Worm (Caenorhabditis elegans) whole organism, L3 larva: Measurements from ENCODE around the gene slc-9B.2.

Experiments
- aly-2 ChIP-seq: fragments of 150-350 bp; optimal IDR thresholded peaks from 2 replicates; lab custom pipeline; 2014; ENCODE audit warnings: missing biosample characterization, missing genetic modification characterization
- lsy-12 ChIP-seq: sonication (generic microtip); optimal IDR thresholded peaks from 2 replicates; lab custom pipeline; 2016; ENCODE audit warnings: mild to moderate bottlenecking, missing genetic modification characterization, missing compliant biosample characterization
- ztf-11 ChIP-seq: fragments of 150-350 bp; optimal IDR thresholded peaks from 2 replicates; lab custom pipeline; 2014; ENCODE audit warnings: missing biosample characterization, missing genetic modification characterization

DNA sequence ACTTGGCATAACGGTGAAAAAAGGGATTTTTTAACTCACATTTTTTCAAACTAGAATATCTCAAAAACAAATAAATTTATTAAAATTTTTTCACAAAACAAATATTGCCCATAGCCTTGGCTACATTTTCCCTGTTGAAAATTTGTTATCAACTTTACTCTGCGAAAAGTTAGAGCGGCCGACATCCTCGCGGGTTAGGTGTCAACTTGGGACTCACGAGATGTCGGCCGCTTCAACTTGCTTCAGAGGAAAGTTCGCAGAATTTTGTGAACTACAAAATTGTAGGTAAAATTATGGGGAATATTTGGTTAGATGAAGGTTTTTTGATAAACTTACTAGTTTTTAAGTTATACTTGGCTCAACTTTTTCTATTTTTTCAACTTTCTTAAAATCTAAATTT, 12.9 kb downstream of the slc-9B.2 start:
- TF ChIP-seq ztf-11 (no peak), lsy-12 (tag; lab: Kevin White, UChicago) (no peak), aly-2 (tag; lab: Kevin White, UChicago) (no peak)
